Worm (Caenorhabditis elegans): ENCODE results near the gene lgc-8.

lgc-8 gene

DNA sequence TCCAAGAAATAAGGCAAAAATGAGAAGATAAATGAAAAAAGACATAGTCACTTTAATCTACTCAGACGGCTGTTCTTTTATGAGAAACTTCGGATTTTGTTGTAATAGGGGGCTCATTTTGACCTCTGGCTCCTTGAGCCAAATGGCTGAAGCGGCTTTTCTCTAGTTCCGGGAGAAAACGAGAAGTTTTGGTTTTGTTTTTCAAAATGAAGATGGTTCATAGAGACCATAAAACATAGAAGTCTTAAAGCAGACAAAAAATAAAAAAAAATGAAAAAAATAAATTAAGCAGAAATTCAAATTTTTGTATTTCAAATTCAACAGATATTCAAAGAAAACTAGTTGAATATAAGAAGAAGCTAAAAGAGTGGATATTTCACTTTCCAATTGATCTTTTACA, 9.3 kb upstream of the lgc-8 start, which contains the start of gene Y57G11C.41:
TSS of gene Y57G11C.41 (minus strand) at position 101 of the 400 bp plus-strand sequence.
- TF ChIP-seq nhr-71 (tag; optimal IDR thresholded peaks at IDR 0.05) = no peak
- TF ChIP-seq isw-1 (GFP tag; IDR thresholded peaks at IDR 0.05) = no peak
- no peak for TF ChIP-seq ceh-82 (tag; optimal IDR thresholded peaks at IDR 0.05)
- no peak for TF ChIP-seq C34B4.2 (tag; optimal IDR thresholded peaks at IDR 0.05)
- no peak for TF ChIP-seq ztf-11 (tag; optimal IDR thresholded peaks at IDR 0.05)
- no peak for TF ChIP-seq blmp-1 (tag; optimal IDR thresholded peaks at IDR 0.05)
- TF ChIP-seq fkh-10 (GFP tag; optimal IDR thresholded peaks at IDR 0.05) = no peak
- TF ChIP-seq C16A3.4 (tag; optimal IDR thresholded peaks at IDR 0.05) = no peak
- no peak for TF ChIP-seq tbx-2 (tag; optimal IDR thresholded peaks at IDR 0.05)
- TF ChIP-seq nhr-85 (tag) = no peak
- no peak for TF ChIP-seq pag-3 (tag; optimal IDR thresholded peaks at IDR 0.05; ENCODE audit: borderline replicate concordance, insufficient read depth)
- no peak for TF ChIP-seq snu-23 (GFP tag; optimal IDR thresholded peaks at IDR 0.05)
- TF ChIP-seq lir-3 (tag; optimal IDR thresholded peaks at IDR 0.05; ENCODE audit: poor library complexity) = no peak
- no peak for TF ChIP-seq nhr-11 (tag; optimal IDR thresholded peaks at IDR 0.05)
- no peak for TF ChIP-seq hpl-2 (GFP tag; optimal IDR thresholded peaks at IDR 0.05)

DNA sequence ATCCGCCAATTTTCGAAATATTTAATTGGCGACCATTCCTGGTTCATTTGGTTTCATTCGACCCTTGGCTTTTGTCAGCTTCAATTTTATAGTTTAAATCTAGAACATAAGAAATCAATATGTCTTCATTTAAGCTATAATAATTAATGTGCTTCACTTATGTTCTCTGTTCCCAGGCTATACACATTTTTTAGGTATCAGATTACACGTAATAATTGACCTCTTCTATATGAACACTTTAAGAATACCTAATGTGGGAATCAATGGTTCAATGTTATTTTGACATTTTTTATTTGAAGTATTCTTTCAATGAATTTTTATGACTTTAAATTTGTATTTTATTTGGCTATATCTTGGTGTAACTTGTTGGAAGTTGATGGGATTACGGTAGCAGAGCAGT, 6.3 kb upstream of the lgc-8 start, which contains the start of gene lgc-7:
TSS of gene lgc-7 (plus strand) at position 301 of the 400 bp plus-strand sequence.
- TF ChIP-seq lsy-2 (tag; optimal IDR thresholded peaks at IDR 0.05) = no peak
- no peak for TF ChIP-seq nhr-84 (tag; optimal IDR thresholded peaks at IDR 0.05)
- no peak for TF ChIP-seq ztf-4 (tag; optimal IDR thresholded peaks at IDR 0.05)

DNA sequence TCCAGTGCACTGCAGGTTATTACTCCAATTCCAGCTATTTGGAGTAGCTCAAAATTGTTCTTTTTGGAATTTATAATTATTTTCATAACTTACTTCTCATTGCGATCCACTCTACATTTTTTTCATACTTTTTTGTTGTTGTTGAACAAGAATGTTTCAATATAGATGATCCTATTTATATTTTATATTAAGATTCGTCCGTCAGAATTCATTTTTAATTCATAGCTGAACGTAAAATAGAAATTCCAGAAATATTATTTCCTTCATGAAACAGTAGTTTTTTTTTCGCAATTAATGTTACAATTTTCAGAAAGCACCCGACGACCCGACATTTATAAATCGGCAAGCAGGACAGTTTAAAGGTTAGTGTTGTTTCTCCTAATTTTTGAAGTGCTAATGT, 12.6 kb downstream of the lgc-8 start, which contains the start of gene Y57G11C.42:
TSS of gene Y57G11C.42 (plus strand) at position 301 of the 400 bp plus-strand sequence.
- no peak for TF ChIP-seq hpl-2 (GFP tag; optimal IDR thresholded peaks at IDR 0.05)
- no peak for TF ChIP-seq nhr-77 (tag; optimal IDR thresholded peaks at IDR 0.05)
- no peak for TF ChIP-seq rnt-1 (tag; optimal IDR thresholded peaks at IDR 0.05)
- TF ChIP-seq unc-98 (GFP tag; IDR thresholded peaks at IDR 0.05) = no peak
- TF ChIP-seq ceh-82 (tag; optimal IDR thresholded peaks at IDR 0.05) = no peak
- TF ChIP-seq unc-86 (tag; optimal IDR thresholded peaks at IDR 0.05) = no peak
- TF ChIP-seq lin-15B (tag; optimal IDR thresholded peaks at IDR 0.05) = no peak
- TF ChIP-seq unc-30 (tag; optimal IDR thresholded peaks at IDR 0.05) = no peak
- TF ChIP-seq lin-35 (GFP tag; optimal IDR thresholded peaks at IDR 0.05) = no peak
- TF ChIP-seq nhr-28 (tag; optimal IDR thresholded peaks at IDR 0.05) = no peak
- no peak for TF ChIP-seq alr-1 (tag; optimal IDR thresholded peaks at IDR 0.05; ENCODE audit: borderline replicate concordance)
- TF ChIP-seq C04F5.9 (tag; optimal IDR thresholded peaks at IDR 0.05) = no peak

DNA sequence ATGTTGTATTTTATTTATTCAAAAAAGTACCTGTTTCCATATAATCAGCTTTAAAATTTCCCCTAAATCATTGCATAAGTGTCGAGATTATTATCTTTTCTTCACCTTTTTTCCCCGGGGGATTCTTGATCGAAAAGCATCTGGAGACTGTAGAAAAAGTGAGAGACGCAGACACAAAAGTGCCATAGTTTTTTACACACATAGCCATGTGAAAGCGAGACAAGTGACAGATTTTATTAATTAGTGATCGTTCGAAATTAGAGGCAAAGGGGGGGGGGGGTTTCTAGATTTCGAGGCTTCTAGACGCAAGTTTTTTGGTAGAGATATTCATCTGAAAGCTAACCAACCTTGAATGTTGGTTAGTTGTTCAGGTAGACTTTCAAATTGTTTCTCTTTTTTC, 13.7 kb downstream of the lgc-8 start:
- TF ChIP-seq Y116A8C.19 (tag; optimal IDR thresholded peaks at IDR 0.05; ENCODE audit: borderline replicate concordance) = no peak
- TF ChIP-seq ceh-63 (GFP tag; optimal IDR thresholded peaks at IDR 0.05) = no peak
- no peak for TF ChIP-seq elt-3 (tag; optimal IDR thresholded peaks at IDR 0.05)
- TF ChIP-seq mab-9 (GFP tag; IDR thresholded peaks at IDR 0.05) = no peak
- TF ChIP-seq nhr-237 (tag; optimal IDR thresholded peaks at IDR 0.05) = no peak
- TF ChIP-seq tlp-1 (tag; optimal IDR thresholded peaks at IDR 0.05) = no peak
- no peak for TF ChIP-seq snpc-4 (tag; optimal IDR thresholded peaks at IDR 0.05)
- TF ChIP-seq sox-4 (tag; optimal IDR thresholded peaks at IDR 0.05) = no peak
- no peak for TF ChIP-seq C34B4.2 (tag; optimal IDR thresholded peaks at IDR 0.05)
- TF ChIP-seq lin-13 (GFP tag; optimal IDR thresholded peaks at IDR 0.05) = no peak
- TF ChIP-seq ceh-82 (tag; optimal IDR thresholded peaks at IDR 0.05) = no peak
- no peak for TF ChIP-seq dsc-1 (tag; optimal IDR thresholded peaks at IDR 0.05)
- TF ChIP-seq hlh-17 (GFP tag; optimal IDR thresholded peaks at IDR 0.05; ENCODE audit: borderline replicate concordance) = no peak
- TF ChIP-seq unc-86 (tag; optimal IDR thresholded peaks at IDR 0.05) = no peak
- TF ChIP-seq sup-37 (GFP tag; optimal IDR thresholded peaks at IDR 0.05) = no peak
- no peak for TF ChIP-seq unc-62 (GFP tag; optimal IDR thresholded peaks at IDR 0.05)
- no peak for TF ChIP-seq grh-1 (GFP tag; IDR thresholded peaks at IDR 0.05)
- TF ChIP-seq isw-1 (GFP tag; IDR thresholded peaks at IDR 0.05) = no peak
- TF ChIP-seq pqm-1 (tag; optimal IDR thresholded peaks at IDR 0.05) = no peak
- no peak for TF ChIP-seq lin-39 (tag; optimal IDR thresholded peaks at IDR 0.05)

Data from whole organism, L1 larva.